Worm (Caenorhabditis elegans) whole organism, early embryonic: ENCODE data around the gene cct-6.

ENCODE experiments used
- B0310.2 ChIP-seq: sonication (generic microtip); optimal IDR thresholded peaks from 2 replicates; lab custom pipeline; 2016; ENCODE audit warnings: mild to moderate bottlenecking, missing genetic modification characterization, missing compliant biosample characterization
- F13C5.2 ChIP-seq: sonication (generic microtip); optimal IDR thresholded peaks from 2 replicates; lab custom pipeline; 2017; ENCODE audit warnings: mild to moderate bottlenecking, missing genetic modification characterization, inconsistent platforms, missing compliant biosample characterization
- aly-1 ChIP-seq: sonication (generic microtip); optimal IDR thresholded peaks from 2 replicates; lab custom pipeline; 2016; ENCODE audit warnings: missing genetic modification characterization, missing compliant biosample characterization
- ama-1 ChIP-seq: fragments of 150-350 bp; optimal IDR thresholded peaks from 2 replicates; lab custom pipeline; 2014
- ceh-13 ChIP-seq: fragments of 200-800 bp; sonication (Bioruptor generic); optimal IDR thresholded peaks from 2 replicates; lab custom pipeline; 2018; ENCODE audit warnings: mild to moderate bottlenecking, missing genetic modification characterization, missing compliant biosample characterization
- ceh-36 ChIP-seq: sonication (generic microtip); optimal IDR thresholded peaks from 2 replicates; lab custom pipeline; 2016; ENCODE audit warnings: missing genetic modification characterization, inconsistent platforms, missing compliant biosample characterization
- ets-7 ChIP-seq: sonication (generic microtip); optimal IDR thresholded peaks from 2 replicates; lab custom pipeline; 2016; ENCODE audit warnings: missing genotype, missing genetic modification characterization, missing compliant biosample characterization
- flt-1 ChIP-seq: fragments of 200-800 bp; sonication (Bioruptor generic); IDR thresholded peaks from 2 replicates; pipeline ENCODE4 v1.3.6; 2022; ENCODE audit warnings: missing genetic modification characterization, missing compliant biosample characterization
- hmbx-1 ChIP-seq: sonication (generic microtip); optimal IDR thresholded peaks from 2 replicates; lab custom pipeline; 2016; ENCODE audit warnings: mild to moderate bottlenecking, missing genetic modification characterization, missing compliant biosample characterization
- hmg-4 ChIP-seq: fragments of 200-800 bp; sonication (Bioruptor generic); optimal IDR thresholded peaks from 2 replicates; lab custom pipeline; 2018; ENCODE audit warnings: mild to moderate bottlenecking, missing genetic modification characterization, missing compliant biosample characterization
- hnd-1 ChIP-seq: sonication (generic microtip); optimal IDR thresholded peaks from 2 replicates; lab custom pipeline; 2016; ENCODE audit warnings: missing genetic modification characterization, missing compliant biosample characterization
- pes-1 ChIP-seq: fragments of 200-800 bp; sonication (Bioruptor generic); IDR thresholded peaks from 2 replicates; pipeline ENCODE4 v1.3.6; 2022; ENCODE audit warnings: missing genetic modification reagents, missing genetic modification characterization, missing compliant biosample characterization
- scrt-1 ChIP-seq: fragments of 200-800 bp; sonication (Bioruptor generic); IDR thresholded peaks from 2 replicates; pipeline ENCODE4 v1.3.6; 2022; ENCODE audit warnings: missing genetic modification characterization, missing compliant biosample characterization
- sea-1 ChIP-seq: fragments of 200-800 bp; sonication (Bioruptor generic); conservative IDR thresholded peaks from 2 replicates; pipeline ENCODE4 v1.3.6; 2022; ENCODE audit warnings: missing genetic modification characterization, missing compliant biosample characterization
- tbx-11 ChIP-seq: fragments of 200-800 bp; sonication (Bioruptor generic); IDR thresholded peaks from 2 replicates; pipeline ENCODE4 v1.3.6; 2022; ENCODE audit warnings: missing genetic modification characterization, missing compliant biosample characterization
- tbx-37 ChIP-seq: fragments of 200-800 bp; sonication (Bioruptor generic); conservative IDR thresholded peaks from 2 replicates; pipeline ENCODE4 v1.3.6; 2022; ENCODE audit warnings: missing genetic modification reagents, missing genetic modification characterization, missing compliant biosample characterization
- tra-4 ChIP-seq: sonication (generic microtip); optimal IDR thresholded peaks from 2 replicates; lab custom pipeline; 2017; ENCODE audit warnings: missing genetic modification characterization, missing compliant biosample characterization

The cct-6 gene

ce11 chrIII:5842920-5843319 is 12.6 kb downstream of the cct-6 start:
- no peak for TF ChIP-seq ama-1 (lab: Kevin White, UChicago)
- no peak for TF ChIP-seq F13C5.2 (tag; lab: Kevin White, UChicago)
- TF ChIP-seq tra-4 (tag; lab: Kevin White, UChicago): no peak
- no peak for TF ChIP-seq aly-1 (tag; lab: Kevin White, UChicago)
- no peak for TF ChIP-seq tbx-37
- TF ChIP-seq B0310.2 (tag; lab: Kevin White, UChicago): no peak
- TF ChIP-seq ceh-36 (tag; lab: Kevin White, UChicago): no peak
- TF ChIP-seq ets-7 (tag; lab: Kevin White, UChicago): no peak
- no peak for TF ChIP-seq flt-1 (GFP tag; lab: Robert Waterston, UW)
- TF ChIP-seq hmg-4 (GFP tag; lab: Kevin White, UChicago): no peak
- no peak for TF ChIP-seq pes-1 (GFP tag; lab: Robert Waterston, UW)
- no peak for TF ChIP-seq sea-1 (GFP tag; lab: Robert Waterston, UW)

DNA sequence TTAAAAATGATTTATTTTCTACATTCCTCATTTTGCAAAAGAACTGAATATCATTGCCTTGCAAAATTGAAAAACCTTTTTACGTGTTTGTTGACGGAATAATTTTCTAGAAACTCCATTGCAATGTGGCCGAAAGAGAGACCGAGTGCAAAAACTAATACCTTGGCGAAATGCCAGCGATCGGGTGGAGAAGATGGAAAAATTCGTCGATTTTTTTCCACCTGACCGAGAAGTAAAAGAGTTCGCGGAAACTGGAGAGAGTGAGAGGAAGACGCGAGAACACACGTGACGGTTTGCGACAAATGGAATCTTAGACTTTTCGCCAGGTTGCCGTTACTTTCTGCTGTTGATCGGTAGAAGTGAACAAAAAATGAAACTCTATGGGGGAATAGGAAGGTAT is 13.8 kb downstream of the cct-6 start:
- TF ChIP-seq scrt-1 (GFP tag; lab: Robert Waterston, UW): no peak
- TF ChIP-seq aly-1 (tag; lab: Kevin White, UChicago): no peak
- TF ChIP-seq tra-4 (tag; lab: Kevin White, UChicago): no peak
- no peak for TF ChIP-seq hmbx-1
- TF ChIP-seq hmg-4 (GFP tag; lab: Kevin White, UChicago): no peak
- TF ChIP-seq flt-1 (GFP tag; lab: Robert Waterston, UW): no peak
- TF ChIP-seq F13C5.2 (tag; lab: Kevin White, UChicago): no peak
- TF ChIP-seq ceh-36 (tag; lab: Kevin White, UChicago): no peak
- TF ChIP-seq hnd-1: no peak
- TF ChIP-seq ceh-13: no peak
- TF ChIP-seq B0310.2 (tag; lab: Kevin White, UChicago): no peak
- TF ChIP-seq tbx-11: no peak
- TF ChIP-seq pes-1 (GFP tag; lab: Robert Waterston, UW): no peak
- TF ChIP-seq ama-1 (lab: Kevin White, UChicago): no peak
- TF ChIP-seq tbx-37: no peak
- TF ChIP-seq sea-1 (GFP tag; lab: Robert Waterston, UW): no peak
- TF ChIP-seq ets-7 (tag; lab: Kevin White, UChicago): no peak

ce11 chrIII:5840815-5841573 is 14.5 kb downstream of the cct-6 start:
- TF ChIP-seq tra-4 (tag; lab: Kevin White, UChicago) (no peak), ama-1 (lab: Kevin White, UChicago) (no peak), ceh-36 (tag; lab: Kevin White, UChicago) (no peak)

ce11 chrIII:5840277-5840676 is 15.2 kb downstream of the cct-6 start:
- TF ChIP-seq scrt-1 (GFP tag; lab: Robert Waterston, UW): no peak

- TF ChIP-seq hmbx-1: no peak
- TF ChIP-seq tbx-37: no peak
- TF ChIP-seq ceh-13: no peak
- no peak for TF ChIP-seq ama-1 (lab: Kevin White, UChicago)
- TF ChIP-seq ets-7 (tag; lab: Kevin White, UChicago): no peak
- no peak for TF ChIP-seq aly-1 (tag; lab: Kevin White, UChicago)
- no peak for TF ChIP-seq tbx-11
- TF ChIP-seq scrt-1 (GFP tag; lab: Robert Waterston, UW): no peak
- TF ChIP-seq pes-1 (GFP tag; lab: Robert Waterston, UW): no peak
- TF ChIP-seq hnd-1: no peak
- TF ChIP-seq tra-4 (tag; lab: Kevin White, UChicago): no peak
- TF ChIP-seq flt-1 (GFP tag; lab: Robert Waterston, UW): no peak
- TF ChIP-seq hmg-4 (GFP tag; lab: Kevin White, UChicago): no peak
- no peak for TF ChIP-seq sea-1 (GFP tag; lab: Robert Waterston, UW)
- no peak for TF ChIP-seq F13C5.2 (tag; lab: Kevin White, UChicago)
- TF ChIP-seq ceh-36 (tag; lab: Kevin White, UChicago): no peak
- no peak for TF ChIP-seq B0310.2 (tag; lab: Kevin White, UChicago)
Measured at ce11 chrIII:5839598-5839997, 15.9 kb downstream of the cct-6 start.

DNA sequence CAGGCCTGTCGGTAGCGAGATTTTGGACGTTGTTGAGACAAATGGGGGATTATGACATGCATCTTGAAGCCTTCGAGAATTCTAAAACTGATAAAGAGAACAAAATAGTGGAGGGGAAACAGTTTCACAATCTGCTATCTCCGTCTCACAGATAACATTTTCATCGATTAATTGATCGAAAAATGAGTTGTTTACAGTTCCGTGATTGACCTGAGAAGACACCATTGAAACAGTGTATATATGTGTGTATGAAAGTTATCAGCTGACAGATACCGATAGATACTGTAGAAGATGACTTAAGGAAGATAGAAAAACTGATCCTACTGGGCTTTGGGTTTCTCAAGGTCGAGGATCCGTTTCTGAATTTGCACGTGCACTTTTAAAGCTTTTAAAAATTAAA is 16.3 kb downstream of the cct-6 start:
- TF ChIP-seq flt-1 (GFP tag; lab: Robert Waterston, UW): no peak
- no peak for TF ChIP-seq ceh-36 (tag; lab: Kevin White, UChicago)
- no peak for TF ChIP-seq hnd-1
- no peak for TF ChIP-seq hmg-4 (GFP tag; lab: Kevin White, UChicago)
- no peak for TF ChIP-seq tbx-37

- no peak for TF ChIP-seq scrt-1 (GFP tag; lab: Robert Waterston, UW)
- no peak for TF ChIP-seq hmbx-1
- no peak for TF ChIP-seq hmg-4 (GFP tag; lab: Kevin White, UChicago)
- no peak for TF ChIP-seq tra-4 (tag; lab: Kevin White, UChicago)
- TF ChIP-seq tbx-11: no peak
- no peak for TF ChIP-seq ceh-13
- no peak for TF ChIP-seq sea-1 (GFP tag; lab: Robert Waterston, UW)
- no peak for TF ChIP-seq ets-7 (tag; lab: Kevin White, UChicago)
- no peak for TF ChIP-seq ama-1 (lab: Kevin White, UChicago)
- no peak for TF ChIP-seq hnd-1
Measured at ce11 chrIII:5838159-5839046, 17.1 kb downstream of the cct-6 start.
